Worm (Caenorhabditis elegans) whole organism, midembryonic: Measurements from ENCODE around the gene cya-1.

Experiments
- T22C8.4 ChIP-seq: fragments of 200-800 bp; sonication (Bioruptor generic); IDR thresholded peaks from 2 replicates; pipeline ENCODE4 v1.3.6; 2022; ENCODE audit warnings: missing genetic modification characterization, missing compliant biosample characterization
- cog-1 ChIP-seq: sonication (generic microtip); optimal IDR thresholded peaks from 2 replicates; lab custom pipeline; 2016; ENCODE audit warnings: missing genetic modification characterization, missing compliant biosample characterization
- flt-1 ChIP-seq: fragments of 200-800 bp; sonication (Bioruptor generic); IDR thresholded peaks from 2 replicates; pipeline ENCODE4 v1.3.6; 2022; ENCODE audit warnings: missing genetic modification characterization, missing compliant biosample characterization
- klf-2 ChIP-seq: fragments of 200-800 bp; sonication (Bioruptor generic); conservative IDR thresholded peaks from 2 replicates; pipeline ENCODE4 v1.3.6; 2022; ENCODE audit warnings: missing genetic modification reagents, missing genetic modification characterization, missing compliant biosample characterization
- med-1 ChIP-seq: sonication (generic microtip); optimal IDR thresholded peaks from 2 replicates; lab custom pipeline; 2017; ENCODE audit warnings: missing genetic modification characterization, mild to moderate bottlenecking, missing compliant biosample characterization, antibody characterized with exemption, missing genetic modification reagents; ENCODE audit not compliant: insufficient read depth
- ref-1 ChIP-seq: fragments of 200-800 bp; sonication (Bioruptor generic); conservative IDR thresholded peaks from 2 replicates; pipeline ENCODE4 v1.3.6; 2022; ENCODE audit warnings: missing genetic modification reagents, missing genetic modification characterization, missing compliant biosample characterization
- tab-1 ChIP-seq: fragments of 200-800 bp; sonication (Bioruptor generic); IDR thresholded peaks from 2 replicates; pipeline ENCODE4 v1.3.6; 2022; ENCODE audit warnings: missing genetic modification characterization, missing compliant biosample characterization
- ztf-23 ChIP-seq: fragments of 200-800 bp; sonication (Bioruptor generic); IDR thresholded peaks from 2 replicates; pipeline ENCODE4 v1.3.6; 2022; ENCODE audit warnings: missing genetic modification reagents, missing genetic modification characterization, missing compliant biosample characterization
- ztf-29 ChIP-seq: fragments of 200-800 bp; sonication (Bioruptor generic); IDR thresholded peaks from 2 replicates; pipeline ENCODE4 v1.3.6; 2022; ENCODE audit warnings: missing genetic modification reagents, missing genetic modification characterization, missing compliant biosample characterization

DNA sequence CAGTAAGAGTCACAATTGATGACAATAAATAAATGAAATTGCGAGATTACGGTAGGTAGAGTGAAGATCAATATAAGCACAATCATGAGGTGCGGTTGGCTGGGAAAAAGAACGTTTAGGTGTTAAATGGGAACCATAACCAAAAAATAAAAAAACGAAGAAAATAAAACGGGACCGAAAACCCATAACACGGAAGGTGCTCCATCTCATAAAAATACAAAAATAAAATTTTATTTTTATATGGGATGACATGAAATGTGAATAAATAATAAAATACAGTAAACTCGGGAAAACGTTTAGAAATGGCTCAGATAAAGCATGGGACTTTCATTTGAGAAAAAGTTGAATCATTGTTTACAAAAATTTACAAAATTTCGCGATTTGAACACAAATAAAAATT is 33.5 kb downstream of the cya-1 start, which contains the start of gene F02A9.7:
- TF ChIP-seq ztf-23 (GFP tag; lab: Robert Waterston, UW) (no peak), klf-2 (no peak), flt-1 (GFP tag; lab: Robert Waterston, UW) (no peak), ref-1 (no peak), med-1 (GFP tag; lab: Kevin White, UChicago) (no peak), tab-1 (GFP tag; lab: Robert Waterston, UW) (no peak), cog-1 (tag; lab: Kevin White, UChicago) (no peak), T22C8.4 (GFP tag; lab: Robert Waterston, UW) (no peak), ztf-29 (GFP tag; lab: Robert Waterston, UW) (no peak)
